Fruit fly (Drosophila melanogaster): ENCODE data around the gene trol.

trol gene

dm6 chrX:2443798-2444197 is 101.4 kb downstream of the trol start, which contains the start of gene tko (continued):
- TF ChIP-seq ttk (GFP tag; IDR thresholded peaks at IDR 0.05): no peak
- TF ChIP-seq Ptx1 (GFP tag; IDR thresholded peaks at IDR 0.05): no peak
- peak; percentile 14 for TF ChIP-seq CG15601 (tag; optimal IDR thresholded peaks at IDR 0.05)
- TF ChIP-seq ems (GFP tag; optimal IDR thresholded peaks at IDR 0.05): peak; percentile 4
- no peak for TF ChIP-seq Dfd (GFP tag; optimal IDR thresholded peaks at IDR 0.05)
- no peak for TF ChIP-seq H2.0 (GFP tag; IDR thresholded peaks at IDR 0.05)
- TF ChIP-seq CG11504 (tag; optimal IDR thresholded peaks at IDR 0.05): no peak
- 0 out of 3 replicates have a peak, but pooled peaks have one; percentile 38 for TF ChIP-seq ci (GFP tag; IDR thresholded peaks at IDR 0.05)
- no peak for TF ChIP-seq CG8924 (tag; optimal IDR thresholded peaks at IDR 0.05)
- peak; percentile 91 for TF ChIP-seq vnd (GFP tag; IDR thresholded peaks at IDR 0.05; ENCODE audit: partially characterized antibody)
- TF ChIP-seq pros (GFP tag; optimal IDR thresholded peaks at IDR 0.05): no peak
- TF ChIP-seq CG1024 (GFP tag; IDR thresholded peaks at IDR 0.05): no peak
- peak; percentile 98 for TF ChIP-seq Bgb (GFP tag; IDR thresholded peaks at IDR 0.05; ENCODE audit: partially characterized antibody)
- TF ChIP-seq tll (GFP tag; optimal IDR thresholded peaks at IDR 0.05): no peak
- TF ChIP-seq Dll (GFP tag; IDR thresholded peaks at IDR 0.05; ENCODE audit: partially characterized antibody): peak; percentile 92
- no peak for TF ChIP-seq BtbVII (GFP tag; optimal IDR thresholded peaks at IDR 0.05)
- peak; percentile 77 for TF ChIP-seq Lhr (GFP tag; optimal IDR thresholded peaks at IDR 0.05)
- peak; percentile 91 for TF ChIP-seq Dp (GFP tag; optimal IDR thresholded peaks at IDR 0.05)
- peak; percentile 84 for TF ChIP-seq HmgZ (tag; optimal IDR thresholded peaks at IDR 0.05)
- no peak for TF ChIP-seq CG15696 (tag; optimal IDR thresholded peaks at IDR 0.05)
- no peak for TF ChIP-seq CG4424 (GFP tag; optimal IDR thresholded peaks at IDR 0.05)
- TF ChIP-seq CG6765 (GFP tag; optimal IDR thresholded peaks at IDR 0.05): no peak
- peak; percentile 64 for TF ChIP-seq sens (GFP tag)
- TF ChIP-seq inv (GFP tag; IDR thresholded peaks at IDR 0.05; ENCODE audit: partially characterized antibody): peak; percentile 96
- TF ChIP-seq CG15514 (GFP tag; optimal IDR thresholded peaks at IDR 0.05): peak; percentile 80
- no peak for TF ChIP-seq stc (GFP tag; IDR thresholded peaks at IDR 0.05)
- no peak for TF ChIP-seq CG3838 (GFP tag; optimal IDR thresholded peaks at IDR 0.05)
- no peak for TF ChIP-seq CG8281 (tag; optimal IDR thresholded peaks at IDR 0.05)
- no peak for TF ChIP-seq ab (GFP tag; optimal IDR thresholded peaks at IDR 0.05)
- TF ChIP-seq nau (GFP tag; optimal IDR thresholded peaks at IDR 0.05): no peak
- no peak for TF ChIP-seq Ada2b (GFP tag; IDR thresholded peaks at IDR 0.05)
- TF ChIP-seq CG18619 (GFP tag; optimal IDR thresholded peaks at IDR 0.05): no peak
- no peak for TF ChIP-seq CG10543 (GFP tag; optimal IDR thresholded peaks at IDR 0.05)
- TF ChIP-seq CG17802 (tag; optimal IDR thresholded peaks at IDR 0.05): no peak
- no peak for TF ChIP-seq Mes4 (GFP tag; optimal IDR thresholded peaks at IDR 0.05)
- TF ChIP-seq lmd (GFP tag; IDR thresholded peaks at IDR 0.05): no peak
- no peak for TF ChIP-seq CG13894 (tag; optimal IDR thresholded peaks at IDR 0.05)
- TF ChIP-seq CG12155 (GFP tag; optimal IDR thresholded peaks at IDR 0.05): no peak
- no peak for TF ChIP-seq CG7745 (tag; optimal IDR thresholded peaks at IDR 0.05)
- no peak for TF ChIP-seq nerfin-1 (tag; optimal IDR thresholded peaks at IDR 0.05)
- no peak for TF ChIP-seq Six4 (GFP tag; optimal IDR thresholded peaks at IDR 0.05)
- TF ChIP-seq Hmr (GFP tag; optimal IDR thresholded peaks at IDR 0.05): peak; percentile 52
- no peak for TF ChIP-seq sisA (GFP tag; IDR thresholded peaks at IDR 0.05)
- TF ChIP-seq org-1 (GFP tag; optimal IDR thresholded peaks at IDR 0.05): no peak
- no peak for TF ChIP-seq sc (optimal IDR thresholded peaks at IDR 0.05)
- TF ChIP-seq sc (GFP tag; optimal IDR thresholded peaks at IDR 0.05): no peak
- no peak for TF ChIP-seq oc (tag; optimal IDR thresholded peaks at IDR 0.05)
- TF ChIP-seq sr (GFP tag; IDR thresholded peaks at IDR 0.05): no peak
- TF ChIP-seq tap (tag; optimal IDR thresholded peaks at IDR 0.05): no peak
- TF ChIP-seq bab2 (GFP tag; optimal IDR thresholded peaks at IDR 0.05): no peak
- TF ChIP-seq CG18262 (tag; optimal IDR thresholded peaks at IDR 0.05): no peak
